Worm (Caenorhabditis elegans): ENCODE data around the gene Y54G11A.17.

ce11 chrII:14381450-14381849 is 32.2 kb upstream of the Y54G11A.17 start, which contains the start of gene sdz-26:
- TF ChIP-seq klf-2 (GFP tag; conservative IDR thresholded peaks at IDR 0.05) (no peak), T22C8.4 (GFP tag; IDR thresholded peaks at IDR 0.05) (no peak), ref-1 (GFP tag; conservative IDR thresholded peaks at IDR 0.05) (no peak), tab-1 (GFP tag; IDR thresholded peaks at IDR 0.05) (no peak), flt-1 (GFP tag; IDR thresholded peaks at IDR 0.05) (no peak)
